Worm (Caenorhabditis elegans) whole organism, young adult: ENCODE data around the gene ttc-17.

Experiments used
- B0019.2 ChIP-seq: fragments of 200-800 bp; sonication (Bioruptor generic); conservative IDR thresholded peaks from 2 replicates; pipeline ENCODE4 v1.3.6; 2022; ENCODE audit warnings: missing genetic modification reagents, missing genetic modification characterization, missing compliant biosample characterization
- Y53F4B.3 ChIP-seq: fragments of 200-800 bp; sonication (Bioruptor generic); IDR thresholded peaks from 2 replicates; pipeline ENCODE4 v1.3.6; 2022; ENCODE audit warnings: missing genetic modification reagents, missing genetic modification characterization, missing compliant biosample characterization
- ama-1 ChIP-seq, 3 experiments: fragments of 150-350 bp in 1 of 3; sonication (generic microtip) in 2 of 3; optimal IDR thresholded peaks; 2 replicates each; lab custom pipeline; 2014 to 2018; ENCODE audit warnings: missing biosample characterization in 2 of 3, missing genetic modification characterization in 2 of 3, missing genetic modification reagents in 2 of 3
- cebp-1 ChIP-seq, 2 experiments: fragments of 200-800 bp in 1 of 2; sonication (Bioruptor generic) in 1 of 2; sonication (generic microtip) in 1 of 2; IDR thresholded peaks in 1 of 2; optimal IDR thresholded peaks in 1 of 2; 2 replicates each; pipeline versions ENCODE4 v1.3.6 to Lab custom; 2017 to 2022; ENCODE audit warnings: missing compliant biosample characterization in 2 of 2, missing genetic modification characterization in 2 of 2, mild to moderate bottlenecking in 1 of 2, missing genetic modification reagents in 1 of 2, moderate library complexity in 1 of 2
- dox-1 ChIP-seq: fragments of 200-800 bp; sonication (Bioruptor generic); IDR thresholded peaks from 2 replicates; pipeline ENCODE4 v1.3.6; 2022; ENCODE audit warnings: missing genetic modification reagents, missing genetic modification characterization, missing compliant biosample characterization
- fkh-3 ChIP-seq: sonication (generic microtip); optimal IDR thresholded peaks from 2 replicates; lab custom pipeline; 2016; ENCODE audit warnings: mild to moderate bottlenecking, missing genetic modification characterization, missing compliant biosample characterization
- hsf-1 ChIP-seq: fragments of 200-800 bp; sonication (Bioruptor generic); IDR thresholded peaks from 2 replicates; pipeline ENCODE4 v1.3.6; 2022; ENCODE audit warnings: missing genetic modification reagents, missing genetic modification characterization, missing compliant biosample characterization
- snpc-4 ChIP-seq, 5 experiments: fragments of 150-350 bp in 1 of 5; sonication (generic microtip) in 4 of 5; optimal IDR thresholded peaks; 2 replicates each; lab custom pipeline; 2014 to 2018; ENCODE audit warnings: missing genetic modification characterization in 5 of 5, missing biosample characterization in 3 of 5, antibody characterized with exemption in 2 of 5, mild to moderate bottlenecking in 2 of 5, missing compliant biosample characterization in 2 of 5, missing genotype in 2 of 5, moderate library complexity in 2 of 5, missing genetic modification reagents in 1 of 5

ce11 chrV:8984783-8985182 lies 27.9 kb downstream of the ttc-17 start:
- TF ChIP-seq snpc-4 (GFP tag; optimal IDR thresholded peaks at IDR 0.05; lab: Kevin White, UChicago), result no peak
- no peak for TF ChIP-seq snpc-4 (tag; optimal IDR thresholded peaks at IDR 0.05; lab: Kevin White, UChicago)
- no peak for TF ChIP-seq fkh-3 (tag; lab: Kevin White, UChicago)
- TF ChIP-seq Y53F4B.3, result no peak
- TF ChIP-seq cebp-1 (GFP tag; IDR thresholded peaks at IDR 0.05; lab: Robert Waterston, UW), result no peak
- TF ChIP-seq cebp-1 (tag; optimal IDR thresholded peaks at IDR 0.05; lab: Kevin White, UChicago), result no peak
- TF ChIP-seq dox-1, result no peak
- TF ChIP-seq B0019.2, result no peak
- no peak for TF ChIP-seq ama-1 (optimal IDR thresholded peaks at IDR 0.05; lab: Kevin White, UChicago)
- TF ChIP-seq ama-1 (GFP tag; optimal IDR thresholded peaks at IDR 0.05; lab: Kevin White, UChicago), result no peak
- no peak for TF ChIP-seq hsf-1 (GFP tag; lab: Robert Waterston, UW)
